Fruit fly (Drosophila melanogaster): ENCODE measurements around the gene Rev1.

Gene Rev1

DNA sequence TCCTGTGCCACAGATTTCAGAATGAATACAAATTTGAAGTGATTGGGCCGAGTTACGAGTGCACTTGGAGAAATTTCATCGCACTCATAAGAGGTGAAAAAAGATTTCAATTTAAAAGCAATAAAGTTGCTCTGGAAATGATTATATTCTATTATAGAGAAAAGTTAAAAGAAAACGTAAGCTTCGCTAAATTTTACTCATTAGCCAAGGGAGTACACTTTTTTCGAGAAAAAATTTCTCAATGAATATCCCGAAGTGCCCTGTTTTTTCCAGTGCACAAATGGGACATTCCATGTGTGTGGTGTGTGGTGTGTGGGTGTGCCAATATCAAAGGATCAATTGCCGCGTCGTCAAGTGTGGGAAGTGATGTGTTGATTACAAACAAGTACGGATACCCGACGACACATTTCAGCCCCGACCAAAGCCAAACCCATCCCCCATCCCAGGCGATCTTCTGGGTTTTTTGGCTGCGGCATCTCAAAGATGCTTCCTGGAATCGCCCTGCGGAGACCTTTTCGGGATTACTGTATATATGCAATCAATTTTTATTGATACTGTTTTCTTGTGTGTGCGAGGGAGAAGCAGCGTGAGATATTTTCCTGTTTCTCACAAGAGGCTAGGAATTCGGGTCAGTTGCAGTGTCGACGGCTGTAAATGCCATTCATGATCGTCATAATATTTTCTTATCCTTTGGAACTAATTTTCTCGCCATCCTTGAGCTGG, 40.4 kb upstream of the Rev1 start (continued):
- peak; percentile 5 for TF ChIP-seq jing (GFP tag; optimal IDR thresholded peaks at IDR 0.05)
- TF ChIP-seq unpg (GFP tag; optimal IDR thresholded peaks at IDR 0.05) = peak; percentile 53
- peak; percentile 44 for TF ChIP-seq CG2116 (GFP tag; optimal IDR thresholded peaks at IDR 0.05)
- peak; percentile 43; the same call in 1 of the 2 replicates for TF ChIP-seq CG4360 (GFP tag; IDR thresholded peaks at IDR 0.05)
- TF ChIP-seq CG9609 (GFP tag; optimal IDR thresholded peaks at IDR 0.05) = peak; percentile 20
- peak; percentile 23 for TF ChIP-seq dmrt99B (tag; optimal IDR thresholded peaks at IDR 0.05)
- TF ChIP-seq Abd-B (GFP tag; optimal IDR thresholded peaks at IDR 0.05) = peak; percentile 23
- TF ChIP-seq sima (GFP tag; optimal IDR thresholded peaks at IDR 0.05) = no peak
- TF ChIP-seq fd64A (GFP tag; optimal IDR thresholded peaks at IDR 0.05) = no peak
- peak; percentile 82 for TF ChIP-seq CG10979 (tag; optimal IDR thresholded peaks at IDR 0.05)
- TF ChIP-seq pan (optimal IDR thresholded peaks at IDR 0.05) = no peak
- TF ChIP-seq pan (GFP tag; optimal IDR thresholded peaks at IDR 0.05 in 1 of 2, IDR thresholded peaks at IDR 0.05 in 1 of 2) = peak in 1 of 2 experiments; percentile 26
- TF ChIP-seq z (GFP tag; IDR thresholded peaks at IDR 0.05) = 0 out of 3 replicates have a peak, but pooled peaks have one; percentile 30
- TF ChIP-seq CG2712 (tag; optimal IDR thresholded peaks at IDR 0.05) = peak; percentile 77
- TF ChIP-seq NFAT (GFP tag; IDR thresholded peaks at IDR 0.05) = no peak
- no peak; the same call in 1 of the 2 replicates for TF ChIP-seq danr (GFP tag; IDR thresholded peaks at IDR 0.05)
- no peak for TF ChIP-seq yki (optimal IDR thresholded peaks at IDR 0.05)
- no peak for TF ChIP-seq CG2129 (GFP tag; IDR thresholded peaks at IDR 0.05; ENCODE audit: partially characterized antibody)
- peak; percentile 68 for TF ChIP-seq trem (tag; optimal IDR thresholded peaks at IDR 0.05)
- TF ChIP-seq CG8924 (tag; optimal IDR thresholded peaks at IDR 0.05) = peak; percentile 74
- peak; percentile 68 for TF ChIP-seq CG6689 (GFP tag; IDR thresholded peaks at IDR 0.05)
- TF ChIP-seq CG13775 (GFP tag; optimal IDR thresholded peaks at IDR 0.05) = peak; percentile 65
- peak; percentile 11 for TF ChIP-seq CG17568 (GFP tag; optimal IDR thresholded peaks at IDR 0.05)
- peak; percentile 45 for TF ChIP-seq CG3407 (GFP tag; optimal IDR thresholded peaks at IDR 0.05)
- TF ChIP-seq CG6854 (GFP tag; optimal IDR thresholded peaks at IDR 0.05) = no peak
- TF ChIP-seq psq (GFP tag; optimal IDR thresholded peaks at IDR 0.05) = no peak
- TF ChIP-seq fu2 (GFP tag; optimal IDR thresholded peaks at IDR 0.05) = no peak
- peak; percentile 13 for TF ChIP-seq CG12236 (GFP tag; optimal IDR thresholded peaks at IDR 0.05)
- no peak for TF ChIP-seq slou (GFP tag; optimal IDR thresholded peaks at IDR 0.05)
- TF ChIP-seq gem (tag; optimal IDR thresholded peaks at IDR 0.05) = peak; percentile 81
- TF ChIP-seq tll (GFP tag; optimal IDR thresholded peaks at IDR 0.05) = peak in 1 of 2 experiments; percentile 26
- no peak for TF ChIP-seq CG15479 (GFP tag; optimal IDR thresholded peaks at IDR 0.05)
- peak; percentile 76 for TF ChIP-seq phol (tag; optimal IDR thresholded peaks at IDR 0.05)
- TF ChIP-seq Nf-YA (GFP tag; IDR thresholded peaks at IDR 0.05) = no peak
- TF ChIP-seq HLH3B (GFP tag; IDR thresholded peaks at IDR 0.05) = 0 out of 2 replicates have a peak, but pooled peaks have one; percentile 9
- TF ChIP-seq NC2α (GFP tag; optimal IDR thresholded peaks at IDR 0.05) = no peak
- 0 out of 2 replicates have a peak, but pooled peaks have one; percentile 6 for TF ChIP-seq stc (GFP tag; IDR thresholded peaks at IDR 0.05)
- TF ChIP-seq row (GFP tag; IDR thresholded peaks at IDR 0.05) = peak; percentile 67
- peak; percentile 59 for TF ChIP-seq CG12391 (tag; optimal IDR thresholded peaks at IDR 0.05)
- TF ChIP-seq zen2 (GFP tag; IDR thresholded peaks at IDR 0.05; ENCODE audit: partially characterized antibody) = no peak
- TF ChIP-seq CG4424 (GFP tag; optimal IDR thresholded peaks at IDR 0.05) = peak; percentile 67
- no peak for TF ChIP-seq p53 (GFP tag; optimal IDR thresholded peaks at IDR 0.05)
- no peak for TF ChIP-seq Taf1 (GFP tag; IDR thresholded peaks at IDR 0.05)
- peak; percentile 16 for TF ChIP-seq stwl (tag; optimal IDR thresholded peaks at IDR 0.05)
- no peak for TF ChIP-seq Jarid2 (GFP tag; optimal IDR thresholded peaks at IDR 0.05)
- TF ChIP-seq ind (GFP tag; optimal IDR thresholded peaks at IDR 0.05) = peak; percentile 19
- peak; percentile 39 for TF ChIP-seq CG16863 (GFP tag; optimal IDR thresholded peaks at IDR 0.05)
- peak; percentile 48 for TF ChIP-seq CG7556 (GFP tag; optimal IDR thresholded peaks at IDR 0.05)
- TF ChIP-seq Ssrp (tag; optimal IDR thresholded peaks at IDR 0.05) = peak; percentile 59
